Worm (Caenorhabditis elegans) whole organism, late embryonic: ENCODE measurements around the gene taf-10.

Source experiments
- C08G9.2 ChIP-seq: sonication (generic microtip); optimal IDR thresholded peaks from 2 replicates; lab custom pipeline; 2016; ENCODE audit warnings: mild to moderate bottlenecking, missing genetic modification characterization, moderate library complexity, missing compliant biosample characterization
- C38D4.7 ChIP-seq: fragments of 200-800 bp; sonication (Bioruptor generic); optimal IDR thresholded peaks from 2 replicates; lab custom pipeline; 2018; ENCODE audit warnings: mild to moderate bottlenecking, missing genetic modification characterization, moderate library complexity, missing compliant biosample characterization
- F13H6.1 ChIP-seq: sonication (generic microtip); optimal IDR thresholded peaks from 2 replicates; lab custom pipeline; 2016; ENCODE audit warnings: missing genetic modification characterization, missing compliant biosample characterization
- K02D7.2 ChIP-seq: sonication (generic microtip); optimal IDR thresholded peaks from 2 replicates; lab custom pipeline; 2017; ENCODE audit warnings: mild to moderate bottlenecking, missing genetic modification characterization, missing compliant biosample characterization
- K09A11.1 ChIP-seq: sonication (generic microtip); optimal IDR thresholded peaks from 2 replicates; lab custom pipeline; 2017; ENCODE audit warnings: antibody characterized with exemption, mild to moderate bottlenecking, missing genetic modification characterization, missing compliant biosample characterization; ENCODE audit not compliant: insufficient read depth
- T23F11.4 ChIP-seq: fragments of 200-800 bp; sonication (Bioruptor generic); optimal IDR thresholded peaks from 2 replicates; lab custom pipeline; 2018; ENCODE audit warnings: mild to moderate bottlenecking, missing genetic modification characterization, missing compliant biosample characterization
- Y22D7AL.16 ChIP-seq: sonication (generic microtip); optimal IDR thresholded peaks from 2 replicates; lab custom pipeline; 2016; ENCODE audit warnings: missing genetic modification characterization, missing compliant biosample characterization
- ahr-1 ChIP-seq: sonication (generic microtip); optimal IDR thresholded peaks from 2 replicates; lab custom pipeline; 2016; ENCODE audit warnings: missing genetic modification characterization, missing compliant biosample characterization
- ama-1 ChIP-seq: fragments of 150-350 bp; optimal IDR thresholded peaks from 2 replicates; lab custom pipeline; 2014
- ceh-14 ChIP-seq: sonication (generic microtip); optimal IDR thresholded peaks from 2 replicates; lab custom pipeline; 2016; ENCODE audit warnings: missing genotype, missing genetic modification characterization, missing compliant biosample characterization
- ceh-18 ChIP-seq: sonication (generic microtip); optimal IDR thresholded peaks from 2 replicates; lab custom pipeline; 2016; ENCODE audit warnings: missing genetic modification characterization, missing compliant biosample characterization
- ceh-2 ChIP-seq: sonication (generic microtip); optimal IDR thresholded peaks from 2 replicates; lab custom pipeline; 2016; ENCODE audit warnings: missing genotype, missing genetic modification characterization, missing compliant biosample characterization
- ceh-22 ChIP-seq: sonication (generic microtip); optimal IDR thresholded peaks from 2 replicates; lab custom pipeline; 2017; ENCODE audit warnings: missing biosample characterization, missing genetic modification characterization
- ceh-31 ChIP-seq: sonication (generic microtip); optimal IDR thresholded peaks from 2 replicates; lab custom pipeline; 2016; ENCODE audit warnings: missing genetic modification characterization, missing compliant biosample characterization
- ceh-34 ChIP-seq: sonication (generic microtip); optimal IDR thresholded peaks from 2 replicates; lab custom pipeline; 2016; ENCODE audit warnings: mild to moderate bottlenecking, missing genetic modification characterization, missing compliant biosample characterization
- ceh-45 ChIP-seq: fragments of 200-800 bp; sonication (Bioruptor generic); IDR thresholded peaks from 2 replicates; pipeline ENCODE4 v1.3.6; 2022; ENCODE audit warnings: missing genetic modification reagents, missing genetic modification characterization, missing compliant biosample characterization
- ceh-48 ChIP-seq: sonication (generic microtip); optimal IDR thresholded peaks from 2 replicates; lab custom pipeline; 2016; ENCODE audit warnings: missing genetic modification characterization, inconsistent platforms, missing compliant biosample characterization
- ceh-6 ChIP-seq: fragments of 200-800 bp; sonication (Bioruptor generic); optimal IDR thresholded peaks from 2 replicates; lab custom pipeline; 2018; ENCODE audit warnings: mild to moderate bottlenecking, missing genetic modification characterization, missing compliant biosample characterization
- ceh-9 ChIP-seq: sonication (generic microtip); optimal IDR thresholded peaks from 2 replicates; lab custom pipeline; 2016; ENCODE audit warnings: mild to moderate bottlenecking, missing genetic modification characterization, inconsistent platforms, missing compliant biosample characterization
- che-1 ChIP-seq: sonication (generic microtip); optimal IDR thresholded peaks from 2 replicates; lab custom pipeline; 2016; ENCODE audit warnings: mild to moderate bottlenecking, missing genetic modification characterization, missing compliant biosample characterization
- dve-1 ChIP-seq: sonication (generic microtip); optimal IDR thresholded peaks from 2 replicates; lab custom pipeline; 2017; ENCODE audit warnings: antibody characterized with exemption, mild to moderate bottlenecking, missing genetic modification characterization, missing compliant biosample characterization
- elt-2 ChIP-seq: sonication (generic microtip); optimal IDR thresholded peaks from 2 replicates; lab custom pipeline; 2016; ENCODE audit warnings: missing genetic modification reagents, missing genetic modification characterization, missing compliant biosample characterization
- elt-4 ChIP-seq: sonication (generic microtip); optimal IDR thresholded peaks from 2 replicates; lab custom pipeline; 2016; ENCODE audit warnings: missing genetic modification characterization, missing compliant biosample characterization
- eyg-1 ChIP-seq: sonication (generic microtip); optimal IDR thresholded peaks from 2 replicates; lab custom pipeline; 2016; ENCODE audit warnings: missing genotype, missing genetic modification characterization, missing compliant biosample characterization
- fax-1 ChIP-seq: sonication (generic microtip); optimal IDR thresholded peaks from 2 replicates; lab custom pipeline; 2016; ENCODE audit warnings: missing genotype, missing genetic modification characterization, missing compliant biosample characterization
- fkh-10 ChIP-seq: fragments of 150-350 bp; optimal IDR thresholded peaks from 2 replicates; lab custom pipeline; 2014; ENCODE audit warnings: missing biosample characterization, missing genetic modification reagents, missing genetic modification characterization
- fkh-6 ChIP-seq: sonication (generic microtip); optimal IDR thresholded peaks from 2 replicates; lab custom pipeline; 2016; ENCODE audit warnings: missing genetic modification characterization, missing compliant biosample characterization
- gmeb-2 ChIP-seq: sonication (generic microtip); optimal IDR thresholded peaks from 2 replicates; lab custom pipeline; 2016; ENCODE audit warnings: missing genetic modification characterization, inconsistent platforms, missing compliant biosample characterization
- hlh-15 ChIP-seq: sonication (generic microtip); optimal IDR thresholded peaks from 2 replicates; lab custom pipeline; 2016; ENCODE audit warnings: missing genetic modification characterization, missing compliant biosample characterization
- hlh-30 ChIP-seq: sonication (generic microtip); optimal IDR thresholded peaks from 2 replicates; lab custom pipeline; 2017; ENCODE audit warnings: antibody characterized with exemption, missing genetic modification characterization, missing compliant biosample characterization; ENCODE audit not compliant: insufficient read depth
- hlh-6 ChIP-seq: sonication (generic microtip); optimal IDR thresholded peaks from 2 replicates; lab custom pipeline; 2016; ENCODE audit warnings: missing genotype, missing genetic modification characterization, missing compliant biosample characterization
- hlh-8 ChIP-seq: sonication (generic microtip); optimal IDR thresholded peaks from 2 replicates; lab custom pipeline; 2016; ENCODE audit warnings: missing genotype, missing genetic modification characterization, missing compliant biosample characterization
- lin-11 ChIP-seq: fragments of 200-800 bp; sonication (Bioruptor generic); optimal IDR thresholded peaks from 2 replicates; lab custom pipeline; 2018; ENCODE audit warnings: mild to moderate bottlenecking, missing genetic modification characterization, missing compliant biosample characterization
- mec-3 ChIP-seq: sonication (generic microtip); optimal IDR thresholded peaks from 2 replicates; lab custom pipeline; 2016; ENCODE audit warnings: borderline replicate concordance, missing genetic modification characterization, missing compliant biosample characterization
- nfya-1 ChIP-seq: sonication (generic microtip); optimal IDR thresholded peaks from 2 replicates; lab custom pipeline; 2017; ENCODE audit warnings: missing genetic modification characterization, mild to moderate bottlenecking, missing compliant biosample characterization, antibody characterized with exemption, moderate library complexity
- nhr-11 ChIP-seq: fragments of 150-350 bp; optimal IDR thresholded peaks from 2 replicates; lab custom pipeline; 2014; ENCODE audit warnings: missing biosample characterization, missing genetic modification characterization
- nhr-232 ChIP-seq: sonication (generic microtip); optimal IDR thresholded peaks from 2 replicates; lab custom pipeline; 2016; ENCODE audit warnings: missing genetic modification characterization, missing compliant biosample characterization
- npax-4 ChIP-seq: sonication (generic microtip); optimal IDR thresholded peaks from 2 replicates; lab custom pipeline; 2016; ENCODE audit warnings: missing genetic modification characterization, missing compliant biosample characterization
- odd-2 ChIP-seq: sonication (generic microtip); optimal IDR thresholded peaks from 2 replicates; lab custom pipeline; 2017; ENCODE audit warnings: antibody characterized with exemption, mild to moderate bottlenecking, missing genetic modification characterization, missing compliant biosample characterization
- pat-9 ChIP-seq: fragments of 200-800 bp; sonication (Bioruptor generic); optimal IDR thresholded peaks from 2 replicates; lab custom pipeline; 2018; ENCODE audit warnings: mild to moderate bottlenecking, missing genetic modification characterization, moderate library complexity, missing compliant biosample characterization
- pax-1 ChIP-seq: fragments of 150-350 bp; optimal IDR thresholded peaks from 2 replicates; lab custom pipeline; 2014; ENCODE audit warnings: missing biosample characterization, missing genetic modification characterization
- pha-2 ChIP-seq: sonication (generic microtip); optimal IDR thresholded peaks from 2 replicates; lab custom pipeline; 2017; ENCODE audit warnings: mild to moderate bottlenecking, missing genetic modification characterization, missing compliant biosample characterization
- pha-4 ChIP-seq: fragments of 150-350 bp; optimal IDR thresholded peaks from 2 replicates; lab custom pipeline; 2018; ENCODE audit warnings: missing biosample characterization, missing genetic modification reagents, missing genetic modification characterization
- pros-1 ChIP-seq: fragments of 150-350 bp; optimal IDR thresholded peaks from 2 replicates; lab custom pipeline; 2014; ENCODE audit warnings: missing biosample characterization, missing genetic modification reagents, missing genetic modification characterization
- ref-2 ChIP-seq: sonication (generic microtip); optimal IDR thresholded peaks from 2 replicates; lab custom pipeline; 2016; ENCODE audit warnings: missing genetic modification characterization, missing compliant biosample characterization
- rnt-1 ChIP-seq: sonication (generic microtip); optimal IDR thresholded peaks from 2 replicates; lab custom pipeline; 2016; ENCODE audit warnings: missing genetic modification characterization, missing compliant biosample characterization
- sdc-2 ChIP-seq: sonication (generic microtip); optimal IDR thresholded peaks from 2 replicates; lab custom pipeline; 2016; ENCODE audit warnings: missing genotype, missing genetic modification characterization, missing compliant biosample characterization
- tbx-2 ChIP-seq: sonication (generic microtip); optimal IDR thresholded peaks from 2 replicates; lab custom pipeline; 2016; ENCODE audit warnings: missing genetic modification characterization, missing compliant biosample characterization
- ttx-3 ChIP-seq: sonication (generic microtip); optimal IDR thresholded peaks from 2 replicates; lab custom pipeline; 2016; ENCODE audit warnings: missing genetic modification reagents, missing genetic modification characterization, missing compliant biosample characterization
- unc-3 ChIP-seq, 2 experiments: fragments of 200-800 bp in 1 of 2; sonication (Bioruptor generic) in 1 of 2; sonication (generic microtip) in 1 of 2; conservative IDR thresholded peaks in 1 of 2; optimal IDR thresholded peaks in 1 of 2; 2 replicates each; pipeline versions ENCODE4 v1.3.6 to Lab custom; 2016 to 2022; ENCODE audit warnings: missing compliant biosample characterization in 2 of 2, missing genetic modification characterization in 2 of 2, missing genetic modification reagents in 1 of 2
- unc-42 ChIP-seq: sonication (generic microtip); optimal IDR thresholded peaks from 2 replicates; lab custom pipeline; 2016; ENCODE audit warnings: missing genotype, missing genetic modification characterization, missing compliant biosample characterization
- zip-5 ChIP-seq: sonication (generic microtip); optimal IDR thresholded peaks from 2 replicates; lab custom pipeline; 2016; ENCODE audit warnings: missing genetic modification characterization, missing compliant biosample characterization
- ztf-16 ChIP-seq: sonication (generic microtip); optimal IDR thresholded peaks from 2 replicates; lab custom pipeline; 2017; ENCODE audit warnings: missing genetic modification characterization, missing compliant biosample characterization

Gene taf-10

ce11 chrV:4647857-4648256, 39.0 kb upstream of the taf-10 start, which contains the start of gene F41F3.3 (continued):
- TF ChIP-seq pat-9 (tag; lab: Kevin White, UChicago), result no peak
- TF ChIP-seq odd-2, result no peak
- TF ChIP-seq eyg-1 (tag; lab: Kevin White, UChicago), result no peak
- no peak for TF ChIP-seq ceh-18 (tag; lab: Kevin White, UChicago)
- TF ChIP-seq nfya-1 (tag; lab: Kevin White, UChicago), result no peak
- no peak for TF ChIP-seq unc-3 (GFP tag; conservative IDR thresholded peaks at IDR 0.05; lab: Robert Waterston, UW)
- no peak for TF ChIP-seq unc-3 (tag; optimal IDR thresholded peaks at IDR 0.05; lab: Kevin White, UChicago)
- peak; percentile 49 for TF ChIP-seq F13H6.1 (tag; lab: Kevin White, UChicago)
- peak; percentile 93 for TF ChIP-seq T23F11.4
- no peak for TF ChIP-seq che-1 (tag; lab: Kevin White, UChicago)
- 0 out of 2 replicates have a peak, but pooled peaks have one; percentile 29 for TF ChIP-seq ceh-45
- TF ChIP-seq zip-5 (tag; lab: Kevin White, UChicago), result no peak
- TF ChIP-seq fkh-10 (GFP tag; lab: Kevin White, UChicago), result no peak
- TF ChIP-seq elt-2 (tag; lab: Kevin White, UChicago), result no peak
- TF ChIP-seq C08G9.2 (tag; lab: Kevin White, UChicago), result no peak
- peak; percentile 1 for TF ChIP-seq lin-11
- no peak for TF ChIP-seq ceh-9 (tag; lab: Kevin White, UChicago)
- no peak for TF ChIP-seq fax-1 (tag; lab: Kevin White, UChicago)
- no peak for TF ChIP-seq hlh-30 (tag; lab: Kevin White, UChicago)
- no peak for TF ChIP-seq ttx-3
- TF ChIP-seq ama-1 (lab: Kevin White, UChicago), result no peak
- no peak for TF ChIP-seq dve-1 (tag; lab: Kevin White, UChicago)
- no peak for TF ChIP-seq hlh-6 (tag; lab: Kevin White, UChicago)
- TF ChIP-seq rnt-1 (tag; lab: Kevin White, UChicago), result no peak
- peak; percentile 32 for TF ChIP-seq ceh-6 (GFP tag; lab: Kevin White, UChicago)
- no peak for TF ChIP-seq ahr-1 (tag; lab: Kevin White, UChicago)
- no peak for TF ChIP-seq K09A11.1 (tag; lab: Kevin White, UChicago)
- peak; percentile 70 for TF ChIP-seq ztf-16 (tag; lab: Kevin White, UChicago)
- TF ChIP-seq C38D4.7 (GFP tag; lab: Kevin White, UChicago), result no peak
- TF ChIP-seq ref-2, result peak; percentile 50
- TF ChIP-seq npax-4 (tag; lab: Kevin White, UChicago), result no peak
- TF ChIP-seq Y22D7AL.16 (tag; lab: Kevin White, UChicago), result no peak
- no peak for TF ChIP-seq pax-1 (tag; lab: Kevin White, UChicago)
- no peak for TF ChIP-seq pha-4 (tag; lab: Kevin White, UChicago)
- TF ChIP-seq sdc-2 (tag; lab: Kevin White, UChicago), result no peak
- TF ChIP-seq elt-4 (tag; lab: Kevin White, UChicago), result no peak
- no peak for TF ChIP-seq tbx-2 (tag; lab: Kevin White, UChicago)
- TF ChIP-seq hlh-8 (tag; lab: Kevin White, UChicago), result no peak
- TF ChIP-seq K02D7.2 (tag; lab: Kevin White, UChicago), result peak; percentile 15
- no peak for TF ChIP-seq hlh-15 (tag; lab: Kevin White, UChicago)
- no peak for TF ChIP-seq ceh-34
- TF ChIP-seq ceh-31 (tag; lab: Kevin White, UChicago), result peak; percentile 21
- no peak for TF ChIP-seq nhr-232 (tag; lab: Kevin White, UChicago)
- TF ChIP-seq ceh-22 (tag; lab: Kevin White, UChicago), result no peak
- TF ChIP-seq nhr-11 (tag; lab: Kevin White, UChicago), result no peak
- TF ChIP-seq ceh-48 (tag; lab: Kevin White, UChicago), result no peak
- peak; percentile 67 for TF ChIP-seq mec-3
- TF ChIP-seq pha-2 (tag; lab: Kevin White, UChicago), result no peak
- peak; percentile 29 for TF ChIP-seq ceh-14 (tag; lab: Kevin White, UChicago)
- no peak for TF ChIP-seq pros-1 (tag; lab: Kevin White, UChicago)
- TF ChIP-seq fkh-6 (tag; lab: Kevin White, UChicago), result no peak
- TF ChIP-seq unc-42 (tag; lab: Kevin White, UChicago), result no peak
- TF ChIP-seq gmeb-2 (tag; lab: Kevin White, UChicago), result peak; percentile 24
- TF ChIP-seq ceh-2 (tag; lab: Kevin White, UChicago), result peak; percentile 24
